Fruit fly (Drosophila melanogaster) S2 (cell line): ENCODE measurements around the gene CG8132.

Experiments
- CG8478 ChIP-seq: fragments of >200 bp; optimal IDR thresholded peaks from 2 replicates; lab custom pipeline; 2018
- CTCF ChIP-seq, 2 experiments: fragments of >200 bp; optimal IDR thresholded peaks; 2 replicates each; lab custom pipeline; 2018

dm6 chr3R:9370413-9370812, 30.9 kb upstream of the CG8132 start:
- no peak for TF ChIP-seq CG8478 (lab: Kevin White, UChicago)
- no peak for TF ChIP-seq CTCF (optimal IDR thresholded peaks at IDR 0.05; lab: Kevin White, UChicago)
